Worm (Caenorhabditis elegans): ENCODE results near the gene F46G10.2.

The F46G10.2 gene

ce11 chrX:13284618-13285017 lies 38.1 kb upstream of the F46G10.2 start (continued):
- TF ChIP-seq madf-5 (GFP tag; IDR thresholded peaks at IDR 0.05), result peak in 1 of 2 experiments; percentile 58; a peak in 1 of 4 replicates
- no peak for TF ChIP-seq ztf-7 (tag; optimal IDR thresholded peaks at IDR 0.05)
- TF ChIP-seq nhr-237 (tag; optimal IDR thresholded peaks at IDR 0.05), result no peak
- no peak for TF ChIP-seq mdt-29 (GFP tag; IDR thresholded peaks at IDR 0.05)
- peak; percentile 78 for TF ChIP-seq lim-7 (GFP tag; IDR thresholded peaks at IDR 0.05)
- TF ChIP-seq pha-4 (GFP tag; IDR thresholded peaks at IDR 0.05), result peak; percentile 73
- TF ChIP-seq pha-4 (tag; optimal IDR thresholded peaks at IDR 0.05), result no peak
- TF ChIP-seq skn-1 (tag; optimal IDR thresholded peaks at IDR 0.05), result no peak
- TF ChIP-seq daf-16 (GFP tag; optimal IDR thresholded peaks at IDR 0.05), result peak in 1 of 2 experiments; percentile 52
- TF ChIP-seq daf-16 (tag; optimal IDR thresholded peaks at IDR 0.05), result peak; percentile 17
- no peak for TF ChIP-seq aha-1 (tag)
- TF ChIP-seq mes-2 (tag; optimal IDR thresholded peaks at IDR 0.05; ENCODE audit: poor library complexity, severe bottlenecking), result no peak
- TF ChIP-seq lin-1 (GFP tag; IDR thresholded peaks at IDR 0.05), result no peak
- TF ChIP-seq daf-19 (GFP tag; conservative IDR thresholded peaks at IDR 0.05), result no peak
- 0 out of 2 replicates have a peak, but pooled peaks have one; percentile 61 for TF ChIP-seq vab-7 (GFP tag; IDR thresholded peaks at IDR 0.05)
- no peak for TF ChIP-seq mxl-2 (GFP tag; conservative IDR thresholded peaks at IDR 0.05)
- TF ChIP-seq egl-43 (GFP tag; IDR thresholded peaks at IDR 0.05), result peak; percentile 81
- no peak for TF ChIP-seq aly-2 (tag; optimal IDR thresholded peaks at IDR 0.05)
- TF ChIP-seq hif-1 (tag; optimal IDR thresholded peaks at IDR 0.05), result no peak
- TF ChIP-seq tra-1 (GFP tag; IDR thresholded peaks at IDR 0.05), result no peak
- no peak for TF ChIP-seq ces-1 (GFP tag; optimal IDR thresholded peaks at IDR 0.05)
- TF ChIP-seq lin-13 (GFP tag; optimal IDR thresholded peaks at IDR 0.05), result no peak
- TF ChIP-seq zip-2 (tag; optimal IDR thresholded peaks at IDR 0.05), result no peak
- TF ChIP-seq ama-1 (optimal IDR thresholded peaks at IDR 0.05), result no peak
- no peak for TF ChIP-seq cey-2 (tag; optimal IDR thresholded peaks at IDR 0.05; ENCODE audit: borderline replicate concordance, insufficient read depth)
- TF ChIP-seq ZK546.5 (tag; optimal IDR thresholded peaks at IDR 0.05), result no peak
- TF ChIP-seq set-16 (GFP tag; IDR thresholded peaks at IDR 0.05), result no peak
- no peak for TF ChIP-seq ceh-44 (GFP tag; IDR thresholded peaks at IDR 0.05)
- no peak for TF ChIP-seq fos-1 (tag; optimal IDR thresholded peaks at IDR 0.05)
- no peak for TF ChIP-seq R02D3.7 (tag; optimal IDR thresholded peaks at IDR 0.05)
- TF ChIP-seq F44E2.7 (GFP tag; IDR thresholded peaks at IDR 0.05), result no peak
- TF ChIP-seq nhr-41 (GFP tag; IDR thresholded peaks at IDR 0.05), result no peak
- TF ChIP-seq zag-1 (tag; optimal IDR thresholded peaks at IDR 0.05), result no peak
- TF ChIP-seq dpl-1 (GFP tag; optimal IDR thresholded peaks at IDR 0.05), result no peak
- TF ChIP-seq duxl-1 (tag; optimal IDR thresholded peaks at IDR 0.05; ENCODE audit: poor library complexity), result peak; percentile 19
- TF ChIP-seq lir-3 (tag; optimal IDR thresholded peaks at IDR 0.05), result no peak
- TF ChIP-seq unc-39 (tag; optimal IDR thresholded peaks at IDR 0.05), result no peak
- TF ChIP-seq nhr-48 (tag; optimal IDR thresholded peaks at IDR 0.05), result peak; percentile 16
- TF ChIP-seq tag-97 (GFP tag; IDR thresholded peaks at IDR 0.05), result no peak
- TF ChIP-seq daf-12 (tag; optimal IDR thresholded peaks at IDR 0.05), result no peak
- no peak for TF ChIP-seq mep-1 (tag; optimal IDR thresholded peaks at IDR 0.05)
- TF ChIP-seq php-3 (GFP tag; IDR thresholded peaks at IDR 0.05), result no peak
- TF ChIP-seq dve-1 (tag; optimal IDR thresholded peaks at IDR 0.05; ENCODE audit: insufficient read depth), result no peak
- TF ChIP-seq pqm-1 (tag; optimal IDR thresholded peaks at IDR 0.05), result no peak
- no peak for TF ChIP-seq ctbp-1 (GFP tag; IDR thresholded peaks at IDR 0.05)
- 0 out of 2 replicates have a peak, but pooled peaks have one; percentile 37 for TF ChIP-seq Y105C5A.15 (GFP tag; IDR thresholded peaks at IDR 0.05)
- TF ChIP-seq ceh-32 (tag; optimal IDR thresholded peaks at IDR 0.05; ENCODE audit: poor library complexity), result no peak
- TF ChIP-seq Y48G9A.11 (GFP tag; IDR thresholded peaks at IDR 0.05), result no peak
- TF ChIP-seq unc-62 (GFP tag; optimal IDR thresholded peaks at IDR 0.05 in 1 of 2), result no peak
- TF ChIP-seq unc-62 (tag; optimal IDR thresholded peaks at IDR 0.05), result no peak
- no peak for TF ChIP-seq F49E8.2 (tag; optimal IDR thresholded peaks at IDR 0.05; ENCODE audit: borderline replicate concordance)
- TF ChIP-seq nhr-10 (tag; optimal IDR thresholded peaks at IDR 0.05), result no peak
- TF ChIP-seq saeg-2 (GFP tag; IDR thresholded peaks at IDR 0.05), result no peak
